Fruit fly (Drosophila melanogaster) whole organism, embryonic: ENCODE results near the gene Kaz-m1.
A peak's percentile ranks its signal among the peaks of the same experiment; 100 is the strongest.

Experiments
- B-H2 ChIP-seq: fragments of 200-800 bp; sonication (Bioruptor generic); optimal IDR thresholded peaks from 2 replicates; lab custom pipeline; 2018; ENCODE audit warnings: missing biosample characterization, mild to moderate bottlenecking, missing genetic modification characterization
- Bteb2 ChIP-seq: fragments of 200-800 bp; sonication (Bioruptor generic); optimal IDR thresholded peaks from 2 replicates; lab custom pipeline; 2016; ENCODE audit warnings: missing biosample characterization, missing genetic modification characterization
- CG10147 ChIP-seq: fragments of 200-800 bp; sonication (Bioruptor generic); optimal IDR thresholded peaks from 2 replicates; lab custom pipeline; 2019; ENCODE audit warnings: missing biosample characterization, mild to moderate bottlenecking, missing genetic modification characterization, moderate library complexity
- CG10959 ChIP-seq: fragments of 200-800 bp; sonication (Bioruptor generic); IDR thresholded peaks from 2 replicates; pipeline ENCODE4 v1.3.6; 2022; ENCODE audit warnings: missing biosample characterization, missing genetic modification characterization
- CG11085 ChIP-seq: fragments of 200-800 bp; sonication (Bioruptor generic); IDR thresholded peaks from 2 replicates; pipeline ENCODE4 v1.3.6; 2022; ENCODE audit warnings: missing biosample characterization, missing genetic modification characterization
- CG11093 ChIP-seq: fragments of 200-800 bp; sonication (Bioruptor generic); IDR thresholded peaks from 3 replicates; pipeline ENCODE4 v1.3.6; 2022; ENCODE audit warnings: missing biosample characterization, missing genetic modification characterization
- CG12299 ChIP-seq: fragments of 200-800 bp; sonication (Bioruptor generic); optimal IDR thresholded peaks from 2 replicates; lab custom pipeline; 2018; ENCODE audit warnings: missing biosample characterization, mild to moderate bottlenecking, missing genetic modification characterization
- CG13123 ChIP-seq: fragments of 200-800 bp; sonication (Bioruptor generic); optimal IDR thresholded peaks from 2 replicates; lab custom pipeline; 2016; ENCODE audit warnings: missing biosample characterization, missing genetic modification characterization
- CG1647 ChIP-seq: fragments of 200-800 bp; sonication (Bioruptor generic); optimal IDR thresholded peaks from 3 replicates; lab custom pipeline; 2016; ENCODE audit warnings: missing biosample characterization, missing genetic modification characterization
- CG16813 ChIP-seq: fragments of 200-800 bp; sonication (Bioruptor generic); IDR thresholded peaks from 3 replicates; pipeline ENCODE4 v1.3.6; 2022; ENCODE audit warnings: missing biosample characterization, missing genetic modification characterization; ENCODE audit not compliant: partially characterized antibody
- CG17328 ChIP-seq: fragments of 200-800 bp; sonication (Bioruptor generic); IDR thresholded peaks from 2 replicates; pipeline ENCODE4 v1.3.6; 2022; ENCODE audit warnings: missing biosample characterization, missing genetic modification characterization
- CG17385 ChIP-seq: fragments of 200-800 bp; sonication (Bioruptor generic); optimal IDR thresholded peaks from 3 replicates; lab custom pipeline; 2018; ENCODE audit warnings: missing biosample characterization, mild to moderate bottlenecking, missing genetic modification characterization
- CG18599 ChIP-seq: fragments of 200-800 bp; sonication (Bioruptor generic); optimal IDR thresholded peaks from 3 replicates; lab custom pipeline; 2017; ENCODE audit warnings: missing biosample characterization, missing genetic modification characterization, mild to moderate bottlenecking, moderate library complexity, missing genetic modification reagents
- CG43689 ChIP-seq: fragments of 200-800 bp; sonication (Bioruptor generic); IDR thresholded peaks from 2 replicates; pipeline ENCODE4 v1.3.6; 2022; ENCODE audit warnings: missing biosample characterization, missing genetic modification characterization
- CG6254 ChIP-seq: fragments of 200-800 bp; sonication (Bioruptor generic); optimal IDR thresholded peaks from 3 replicates; lab custom pipeline; 2017; ENCODE audit warnings: mild to moderate bottlenecking, missing biosample characterization, missing genetic modification reagents, missing genetic modification characterization
- CG6683 ChIP-seq: fragments of 200-800 bp; sonication (Bioruptor generic); optimal IDR thresholded peaks from 2 replicates; lab custom pipeline; 2017; ENCODE audit warnings: missing biosample characterization, mild to moderate bottlenecking, missing genetic modification characterization, missing genetic modification reagents
- CG7556 ChIP-seq: fragments of 200-800 bp; sonication (Bioruptor generic); optimal IDR thresholded peaks from 2 replicates; lab custom pipeline; 2017; ENCODE audit warnings: missing biosample characterization, mild to moderate bottlenecking, missing genetic modification characterization
- CG9797 ChIP-seq: fragments of 200-800 bp; sonication (Bioruptor generic); optimal IDR thresholded peaks from 3 replicates; lab custom pipeline; 2018; ENCODE audit warnings: missing biosample characterization, mild to moderate bottlenecking, missing genetic modification characterization
- CG9932 ChIP-seq: fragments of 200-800 bp; sonication (Bioruptor generic); IDR thresholded peaks from 2 replicates; pipeline ENCODE4 v1.3.6; 2022; ENCODE audit warnings: missing biosample characterization, missing genetic modification characterization
- CoRest ChIP-seq: fragments of 200-800 bp; sonication (Bioruptor generic); optimal IDR thresholded peaks from 3 replicates; lab custom pipeline; 2018; ENCODE audit warnings: missing biosample characterization, mild to moderate bottlenecking, missing genetic modification characterization, moderate library complexity
- Dad ChIP-seq: fragments of 200-800 bp; sonication (Bioruptor generic); optimal IDR thresholded peaks from 3 replicates; lab custom pipeline; 2016; ENCODE audit warnings: missing biosample characterization, missing genetic modification characterization
- Dbx ChIP-seq: fragments of 200-800 bp; sonication (Bioruptor generic); IDR thresholded peaks from 3 replicates; pipeline ENCODE4 v1.3.6; 2022; ENCODE audit warnings: missing biosample characterization, missing genetic modification characterization
- Dip3 ChIP-seq: fragments of 200-800 bp; sonication (Bioruptor generic); optimal IDR thresholded peaks from 3 replicates; lab custom pipeline; 2016; ENCODE audit warnings: missing biosample characterization, missing genetic modification characterization
- Dp ChIP-seq: fragments of 200-800 bp; sonication (Bioruptor generic); optimal IDR thresholded peaks from 2 replicates; lab custom pipeline; 2018; ENCODE audit warnings: missing biosample characterization, mild to moderate bottlenecking, missing genetic modification characterization, moderate library complexity
- GATAe ChIP-seq: fragments of 200-800 bp; sonication (Bioruptor generic); conservative IDR thresholded peaks from 2 replicates; pipeline ENCODE4 v1.3.6; 2022; ENCODE audit warnings: missing biosample characterization, missing genetic modification characterization
- Gug ChIP-seq: fragments of 200-800 bp; sonication (Bioruptor generic); IDR thresholded peaks from 4 replicates; pipeline ENCODE4 v1.3.6; 2022; ENCODE audit warnings: missing biosample characterization, missing genetic modification characterization
- HLH4C ChIP-seq: fragments of 200-800 bp; sonication (Bioruptor generic); IDR thresholded peaks from 3 replicates; pipeline ENCODE4 v1.3.6; 2022; ENCODE audit warnings: missing biosample characterization, missing genetic modification characterization; ENCODE audit not compliant: partially characterized antibody
- Hr78 ChIP-seq, 2 experiments: fragments of 200-800 bp in 1 of 2; fragments of >200 bp in 1 of 2; sonication (Bioruptor generic) in 1 of 2; optimal IDR thresholded peaks; 2 replicates each; lab custom pipeline; 2017 to 2019; ENCODE audit warnings: missing biosample characterization in 2 of 2, missing genetic modification characterization in 2 of 2, mild to moderate bottlenecking in 1 of 2, moderate library complexity in 1 of 2
- MTF-1 ChIP-seq: fragments of 200-800 bp; sonication (Bioruptor generic); optimal IDR thresholded peaks from 2 replicates; lab custom pipeline; 2018; ENCODE audit warnings: missing biosample characterization, mild to moderate bottlenecking, missing genetic modification characterization, borderline replicate concordance
- Pdp1 ChIP-seq, 2 experiments: fragments of 200-800 bp; sonication (Bioruptor generic); optimal IDR thresholded peaks; 3 replicates each; lab custom pipeline; 2016; ENCODE audit warnings: missing biosample characterization in 2 of 2, missing genetic modification characterization in 2 of 2, mild to moderate bottlenecking in 1 of 2, moderate library complexity in 1 of 2
- Rfx ChIP-seq: fragments of 200-800 bp; sonication (Bioruptor generic); IDR thresholded peaks from 2 replicates; pipeline ENCODE4 v1.3.6; 2022; ENCODE audit warnings: missing biosample characterization, missing genetic modification characterization
- Sox100B ChIP-seq: fragments of 200-800 bp; sonication (Bioruptor generic); optimal IDR thresholded peaks from 3 replicates; lab custom pipeline; 2018; ENCODE audit warnings: missing biosample characterization, mild to moderate bottlenecking, missing genetic modification characterization
- Usf ChIP-seq: fragments of 200-800 bp; sonication (Bioruptor generic); optimal IDR thresholded peaks from 2 replicates; lab custom pipeline; 2017; ENCODE audit warnings: missing genotype, missing biosample characterization, missing genetic modification characterization
- dimm ChIP-seq: fragments of 200-800 bp; sonication (Bioruptor generic); IDR thresholded peaks from 2 replicates; pipeline ENCODE4 v1.3.6; 2022; ENCODE audit warnings: missing biosample characterization, missing genetic modification characterization
- ems ChIP-seq: fragments of 200-800 bp; sonication (Bioruptor generic); optimal IDR thresholded peaks from 3 replicates; lab custom pipeline; 2016; ENCODE audit warnings: missing biosample characterization, missing genetic modification characterization
- exex ChIP-seq: fragments of 200-800 bp; sonication (Bioruptor generic); optimal IDR thresholded peaks from 4 replicates; lab custom pipeline; 2018; ENCODE audit warnings: missing biosample characterization, mild to moderate bottlenecking, missing genetic modification characterization, moderate library complexity
- h ChIP-seq: fragments of >200 bp; optimal IDR thresholded peaks from 2 replicates; lab custom pipeline; 2017
- ind ChIP-seq: fragments of 200-800 bp; sonication (Bioruptor generic); optimal IDR thresholded peaks from 3 replicates; lab custom pipeline; 2016; ENCODE audit warnings: missing biosample characterization, missing genetic modification characterization
- jing ChIP-seq: fragments of 200-800 bp; sonication (Bioruptor generic); optimal IDR thresholded peaks from 2 replicates; lab custom pipeline; 2018; ENCODE audit warnings: missing biosample characterization, mild to moderate bottlenecking, missing genetic modification characterization
- kah ChIP-seq: fragments of 200-800 bp; sonication (Bioruptor generic); optimal IDR thresholded peaks from 2 replicates; lab custom pipeline; 2018; ENCODE audit warnings: missing biosample characterization, mild to moderate bottlenecking, missing genetic modification characterization
- nerfin-1 ChIP-seq: fragments of 200-800 bp; sonication (Bioruptor generic); optimal IDR thresholded peaks from 3 replicates; lab custom pipeline; 2019; ENCODE audit warnings: missing biosample characterization, mild to moderate bottlenecking, missing genetic modification characterization, moderate library complexity
- pb ChIP-seq: fragments of 200-800 bp; sonication (Bioruptor generic); optimal IDR thresholded peaks from 3 replicates; lab custom pipeline; 2016; ENCODE audit warnings: missing biosample characterization, missing genetic modification characterization
- pum ChIP-seq: fragments of 200-800 bp; sonication (Bioruptor generic); optimal IDR thresholded peaks from 2 replicates; lab custom pipeline; 2016; ENCODE audit warnings: missing biosample characterization, missing genetic modification characterization
- sc ChIP-seq, 3 experiments: fragments of >200 bp in 2 of 3; fragments of 200-800 bp in 1 of 3; sonication (Bioruptor generic) in 1 of 3; optimal IDR thresholded peaks; 2 replicates in 2 of 3; 3 replicates in 1 of 3; lab custom pipeline; 2017; ENCODE audit warnings: mild to moderate bottlenecking in 1 of 3, missing biosample characterization in 1 of 3, missing genetic modification characterization in 1 of 3, missing genetic modification reagents in 1 of 3
- sens ChIP-seq: fragments of 200-800 bp; sonication (Bioruptor generic); peaks from one replicate; lab custom pipeline; 2016; ENCODE audit warnings: missing biosample characterization, missing genetic modification characterization
- sr ChIP-seq: fragments of 200-800 bp; sonication (Bioruptor generic); IDR thresholded peaks from 3 replicates; pipeline ENCODE4 v1.3.6; 2022; ENCODE audit warnings: missing biosample characterization, missing genetic modification characterization
- stc ChIP-seq: fragments of 200-800 bp; sonication (Bioruptor generic); IDR thresholded peaks from 2 replicates; pipeline ENCODE4 v1.3.6; 2022; ENCODE audit warnings: missing biosample characterization, missing genetic modification characterization
- twi ChIP-seq: fragments of 200-800 bp; optimal IDR thresholded peaks from 2 replicates; lab custom pipeline; 2019; ENCODE audit warnings: missing biosample characterization, mild to moderate bottlenecking, missing genetic modification characterization, moderate library complexity
- usp ChIP-seq: fragments of >200 bp; optimal IDR thresholded peaks from 2 replicates; lab custom pipeline; 2017; ENCODE audit warnings: missing biosample characterization, missing genetic modification characterization
- vvl ChIP-seq: fragments of 200-800 bp; sonication (Bioruptor generic); IDR thresholded peaks from 2 replicates; pipeline ENCODE4 v1.3.6; 2022; ENCODE audit warnings: missing biosample characterization, missing genetic modification characterization
- wdn ChIP-seq: fragments of 200-800 bp; sonication (Bioruptor generic); IDR thresholded peaks from 2 replicates; pipeline ENCODE4 v1.3.6; 2022; ENCODE audit warnings: missing biosample characterization, missing genetic modification characterization
- z ChIP-seq: fragments of 200-800 bp; sonication (Bioruptor generic); IDR thresholded peaks from 3 replicates; pipeline ENCODE4 v1.3.6; 2022; ENCODE audit warnings: missing biosample characterization, missing genetic modification characterization

The Kaz-m1 gene

DNA sequence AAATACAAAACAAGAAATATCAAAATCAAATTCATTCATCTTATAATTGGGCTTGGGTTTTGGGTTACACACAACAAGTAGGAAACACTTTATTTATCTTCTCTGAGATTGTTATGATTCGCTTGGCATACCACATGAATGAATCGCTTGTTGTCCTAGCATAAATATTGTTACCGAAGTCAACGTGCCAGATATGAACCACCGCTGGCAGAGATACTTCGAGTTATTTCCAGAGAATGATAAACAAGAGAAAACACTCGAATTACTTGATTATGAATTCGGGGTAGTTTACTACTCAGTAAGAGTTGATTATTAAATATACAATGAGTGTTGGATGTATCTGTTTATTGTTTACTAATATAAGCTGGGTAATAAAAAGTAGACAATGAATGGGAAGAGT, 3.0 kb upstream of the Kaz-m1 start (continued):
- TF ChIP-seq Hr78 (GFP tag; optimal IDR thresholded peaks at IDR 0.05; lab: Kevin White, UChicago) (no peak), z (GFP tag; lab: Robert Waterston, UW) (peak; percentile 73), CG11093 (GFP tag; lab: Robert Waterston, UW) (no peak), twi (tag; lab: Kevin White, UChicago) (peak; percentile 46), B-H2 (GFP tag; lab: Kevin White, UChicago) (no peak), usp (GFP tag; lab: Kevin White, UChicago) (no peak), CG9932 (no peak), CG18599 (GFP tag; lab: Kevin White, UChicago) (peak; percentile 23), nerfin-1 (tag; lab: Kevin White, UChicago) (peak; percentile 57), Rfx (GFP tag; lab: Robert Waterston, UW) (no peak), pb (GFP tag; lab: Kevin White, UChicago) (no peak), Dbx (no peak), Pdp1 (GFP tag; optimal IDR thresholded peaks at IDR 0.05; lab: Kevin White, UChicago) (peak in 1 of 2 experiments; percentile 50), wdn (no peak), CG13123 (peak; percentile 10), sens (GFP tag; lab: Kevin White, UChicago) (peak; percentile 75), Dip3 (GFP tag; lab: Kevin White, UChicago) (no peak), Sox100B (GFP tag; lab: Kevin White, UChicago) (peak; percentile 47), CG11085 (GFP tag; lab: Robert Waterston, UW) (no peak), dimm (GFP tag; lab: Robert Waterston, UW) (no peak), ems (GFP tag; lab: Kevin White, UChicago) (no peak), CG16813 (GFP tag; lab: Robert Waterston, UW) (no peak), CG43689 (GFP tag; lab: Robert Waterston, UW) (no peak), Dp (GFP tag; lab: Kevin White, UChicago) (no peak), CG17328 (GFP tag; lab: Robert Waterston, UW) (no peak), ind (GFP tag; lab: Kevin White, UChicago) (no peak), CG1647 (GFP tag; lab: Kevin White, UChicago) (no peak), CG12299 (peak; percentile 24), CG9797 (GFP tag; lab: Kevin White, UChicago) (no peak), h (lab: Kevin White, UChicago) (no peak), jing (GFP tag; lab: Kevin White, UChicago) (no peak), CG7556 (GFP tag; lab: Kevin White, UChicago) (no peak), exex (tag; lab: Kevin White, UChicago) (no peak), stc (no peak), sr (GFP tag; lab: Robert Waterston, UW) (no peak), Dad (no peak), CG6683 (GFP tag; lab: Kevin White, UChicago) (no peak), CG17385 (GFP tag; lab: Kevin White, UChicago) (peak; percentile 49), CoRest (tag; lab: Kevin White, UChicago) (peak; percentile 17), Usf (no peak), MTF-1 (GFP tag; lab: Kevin White, UChicago) (peak; percentile 61), HLH4C (GFP tag; lab: Robert Waterston, UW) (no peak), sc (optimal IDR thresholded peaks at IDR 0.05; lab: Kevin White, UChicago) (no peak), sc (GFP tag; optimal IDR thresholded peaks at IDR 0.05; lab: Kevin White, UChicago) (no peak), Bteb2 (GFP tag; lab: Kevin White, UChicago) (no peak), vvl (no peak), GATAe (GFP tag; lab: Robert Waterston, UW) (no peak), CG10959 (no peak), CG6254 (GFP tag; lab: Kevin White, UChicago) (no peak), CG10147 (GFP tag; lab: Kevin White, UChicago) (no peak), kah (no peak), Gug (GFP tag; lab: Robert Waterston, UW) (no peak), pum (GFP tag; lab: Kevin White, UChicago) (no peak)
